Fruit fly (Drosophila melanogaster) whole organism, adult: ENCODE results near the gene CG3223.

ENCODE experiments used
- CG11617 ChIP-seq: fragments of 200-800 bp; sonication (Bioruptor generic); optimal IDR thresholded peaks from 2 replicates; lab custom pipeline; 2017; ENCODE audit warnings: mild to moderate bottlenecking, missing biosample characterization, missing genetic modification reagents, missing genetic modification characterization
- CG12768 ChIP-seq: fragments of 200-800 bp; sonication (Bioruptor generic); optimal IDR thresholded peaks from 2 replicates; lab custom pipeline; 2017; ENCODE audit warnings: missing biosample characterization, missing genetic modification characterization, mild to moderate bottlenecking, moderate library complexity, missing genetic modification reagents
- CG14711 ChIP-seq: fragments of 200-800 bp; sonication (Bioruptor generic); optimal IDR thresholded peaks from 2 replicates; lab custom pipeline; 2018; ENCODE audit warnings: missing biosample characterization, mild to moderate bottlenecking, missing genetic modification characterization, moderate library complexity
- CG1620 ChIP-seq: fragments of 200-800 bp; sonication (Bioruptor generic); optimal IDR thresholded peaks from 2 replicates; lab custom pipeline; 2016; ENCODE audit warnings: missing biosample characterization, missing genetic modification characterization
- CG33017 ChIP-seq: fragments of 200-800 bp; sonication (Bioruptor generic); optimal IDR thresholded peaks from 2 replicates; lab custom pipeline; 2018; ENCODE audit warnings: missing biosample characterization, mild to moderate bottlenecking, missing genetic modification characterization, moderate library complexity
- CG5204 ChIP-seq: fragments of 200-800 bp; sonication (Bioruptor generic); optimal IDR thresholded peaks from 2 replicates; lab custom pipeline; 2016; ENCODE audit warnings: missing biosample characterization, missing genetic modification characterization
- CG7045 ChIP-seq: fragments of 200-800 bp; sonication (Bioruptor generic); optimal IDR thresholded peaks from 2 replicates; lab custom pipeline; 2017; ENCODE audit warnings: missing biosample characterization, mild to moderate bottlenecking, missing genetic modification characterization
- CG7101 ChIP-seq: fragments of 200-800 bp; sonication (Bioruptor generic); optimal IDR thresholded peaks from 2 replicates; lab custom pipeline; 2018; ENCODE audit warnings: missing biosample characterization, mild to moderate bottlenecking, missing genetic modification characterization, moderate library complexity
- Clk ChIP-seq: fragments of 200-800 bp; sonication (Bioruptor generic); optimal IDR thresholded peaks from 2 replicates; lab custom pipeline; 2017; ENCODE audit warnings: missing biosample characterization, missing genetic modification characterization
- Crg-1 ChIP-seq: fragments of 200-800 bp; sonication (Bioruptor generic); optimal IDR thresholded peaks from 2 replicates; lab custom pipeline; 2016; ENCODE audit warnings: missing biosample characterization, missing genetic modification characterization
- Hr96 ChIP-seq: fragments of 200-800 bp; sonication (Bioruptor generic); optimal IDR thresholded peaks from 2 replicates; lab custom pipeline; 2016; ENCODE audit warnings: missing biosample characterization, missing genetic modification characterization
- Mnt ChIP-seq: fragments of 200-800 bp; sonication (Bioruptor generic); optimal IDR thresholded peaks from 2 replicates; lab custom pipeline; 2016; ENCODE audit warnings: missing biosample characterization, mild to moderate bottlenecking, missing genetic modification characterization
- bab1 ChIP-seq: fragments of 200-800 bp; sonication (Bioruptor generic); optimal IDR thresholded peaks from 3 replicates; lab custom pipeline; 2019; ENCODE audit warnings: missing biosample characterization, mild to moderate bottlenecking, missing genetic modification characterization, moderate library complexity
- cic ChIP-seq: fragments of 200-800 bp; sonication (Bioruptor generic); optimal IDR thresholded peaks from 2 replicates; lab custom pipeline; 2017; ENCODE audit warnings: missing biosample characterization, mild to moderate bottlenecking, missing genetic modification characterization, moderate library complexity
- cnc ChIP-seq, 2 experiments: fragments of >200 bp; optimal IDR thresholded peaks; 2 replicates each; lab custom pipeline; 2017
- ovo ChIP-seq: fragments of 200-800 bp; sonication (Bioruptor generic); optimal IDR thresholded peaks from 2 replicates; lab custom pipeline; 2016; ENCODE audit warnings: missing biosample characterization, missing genetic modification characterization
- pad ChIP-seq: fragments of 200-800 bp; sonication (Bioruptor generic); optimal IDR thresholded peaks from 3 replicates; lab custom pipeline; 2017; ENCODE audit warnings: missing biosample characterization, missing genetic modification characterization, mild to moderate bottlenecking, moderate library complexity, missing genetic modification reagents
- tj ChIP-seq: fragments of 200-800 bp; sonication (Bioruptor generic); optimal IDR thresholded peaks from 3 replicates; lab custom pipeline; 2017; ENCODE audit warnings: missing biosample characterization, mild to moderate bottlenecking, missing genetic modification characterization, moderate library complexity
- toe ChIP-seq: fragments of 200-800 bp; sonication (Bioruptor generic); optimal IDR thresholded peaks from 2 replicates; lab custom pipeline; 2016; ENCODE audit warnings: missing biosample characterization, missing genetic modification characterization

The CG3223 gene

dm6 chr3R:7966544-7967264 lies 42.5 kb upstream of the CG3223 start:
- TF ChIP-seq Hr96 (peak; percentile 11), ovo (GFP tag; lab: Kevin White, UChicago) (no peak)

dm6 chr3R:7967347-7967746 lies 41.9 kb upstream of the CG3223 start, which contains the start of gene dsx:
Gene dsx (minus strand): TSS chr3R:7967408.
- no peak for TF ChIP-seq CG7101
- TF ChIP-seq CG7045: peak; percentile 11

dm6 chr3R:7967801-7968200 lies 41.4 kb upstream of the CG3223 start:
- no peak for TF ChIP-seq pad (GFP tag; lab: Kevin White, UChicago)
- TF ChIP-seq Mnt (GFP tag; lab: Kevin White, UChicago): peak; percentile 71

dm6 chr3R:7968958-7969701 lies 40.1 kb upstream of the CG3223 start:
- no peak for TF ChIP-seq CG5204 (GFP tag; lab: Kevin White, UChicago)
- no peak for TF ChIP-seq toe (GFP tag; lab: Kevin White, UChicago)
- TF ChIP-seq Clk (GFP tag; lab: Kevin White, UChicago): no peak
- no peak for TF ChIP-seq CG14711
- no peak for TF ChIP-seq pad (GFP tag; lab: Kevin White, UChicago)
- no peak for TF ChIP-seq cic (GFP tag; lab: Kevin White, UChicago)
- TF ChIP-seq Crg-1 (GFP tag; lab: Kevin White, UChicago): no peak
- no peak for TF ChIP-seq cnc (optimal IDR thresholded peaks at IDR 0.05; lab: Kevin White, UChicago)
- TF ChIP-seq CG7101: no peak

- TF ChIP-seq tj (GFP tag; lab: Kevin White, UChicago): peak; percentile 4
- no peak for TF ChIP-seq CG11617 (GFP tag; lab: Kevin White, UChicago)
Observed at dm6 chr3R:7969702-7970175, 39.5 kb upstream of the CG3223 start.

dm6 chr3R:7970640-7971039 lies 38.6 kb upstream of the CG3223 start:
- TF ChIP-seq tj (GFP tag; lab: Kevin White, UChicago) (no peak), Hr96 (no peak), CG7045 (no peak), Mnt (GFP tag; lab: Kevin White, UChicago) (no peak), ovo (GFP tag; lab: Kevin White, UChicago) (no peak), CG1620 (GFP tag; lab: Kevin White, UChicago) (no peak), cic (GFP tag; lab: Kevin White, UChicago) (no peak), pad (GFP tag; lab: Kevin White, UChicago) (no peak), CG12768 (GFP tag; lab: Kevin White, UChicago) (no peak), bab1 (GFP tag; lab: Kevin White, UChicago) (no peak), toe (GFP tag; lab: Kevin White, UChicago) (no peak), cnc (optimal IDR thresholded peaks at IDR 0.05; lab: Kevin White, UChicago) (no peak), CG14711 (no peak), CG5204 (GFP tag; lab: Kevin White, UChicago) (no peak), CG33017 (no peak), Crg-1 (GFP tag; lab: Kevin White, UChicago) (no peak), Clk (GFP tag; lab: Kevin White, UChicago) (no peak), CG11617 (GFP tag; lab: Kevin White, UChicago) (no peak)

- no peak for TF ChIP-seq CG7101
- no peak for TF ChIP-seq tj (GFP tag; lab: Kevin White, UChicago)
- no peak for TF ChIP-seq Clk (GFP tag; lab: Kevin White, UChicago)
Observed at dm6 chr3R:7972179-7972578, 37.0 kb upstream of the CG3223 start.

- TF ChIP-seq CG7045 (no peak), tj (GFP tag; lab: Kevin White, UChicago) (no peak)
Observed at dm6 chr3R:7973049-7973448, 36.2 kb upstream of the CG3223 start.
